Worm (Caenorhabditis elegans): ENCODE results near the gene E04F6.9.

DNA sequence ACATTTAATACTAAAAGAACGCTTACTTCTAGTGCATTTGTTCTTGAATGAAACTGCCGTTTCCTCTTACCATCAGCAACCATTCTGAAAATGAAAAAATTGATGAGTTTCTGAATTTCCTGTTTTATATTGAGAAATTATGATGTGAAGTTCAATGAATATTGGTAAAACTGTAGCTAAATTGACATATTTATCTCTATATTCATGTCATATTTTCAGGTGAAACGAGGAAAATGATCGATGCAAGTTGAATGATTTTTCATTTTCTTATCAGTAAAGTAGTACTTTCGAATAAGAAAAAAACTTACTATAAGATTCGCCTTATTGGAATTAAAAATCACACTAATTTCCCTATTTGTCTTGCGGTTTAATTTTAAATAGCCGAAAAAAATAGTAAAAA is 1.8 kb downstream of the E04F6.9 start, which contains the start of gene E04F6.15:
- no peak for TF ChIP-seq ztf-11 (tag; optimal IDR thresholded peaks at IDR 0.05)
- no peak for TF ChIP-seq nhr-12 (tag; optimal IDR thresholded peaks at IDR 0.05)
- no peak for TF ChIP-seq unc-55 (GFP tag; optimal IDR thresholded peaks at IDR 0.05)
- TF ChIP-seq nhr-25 (tag; optimal IDR thresholded peaks at IDR 0.05) = no peak
- no peak for TF ChIP-seq aly-2 (tag; optimal IDR thresholded peaks at IDR 0.05)
- TF ChIP-seq blmp-1 (tag; optimal IDR thresholded peaks at IDR 0.05; ENCODE audit: insufficient read depth) = no peak
- TF ChIP-seq lin-11 (tag; optimal IDR thresholded peaks at IDR 0.05) = no peak
- no peak for TF ChIP-seq nhr-11 (tag; optimal IDR thresholded peaks at IDR 0.05)
- TF ChIP-seq unc-62 (GFP tag; optimal IDR thresholded peaks at IDR 0.05) = no peak
- no peak for TF ChIP-seq F13H6.1 (tag; optimal IDR thresholded peaks at IDR 0.05)
- no peak for TF ChIP-seq nhr-237 (tag; optimal IDR thresholded peaks at IDR 0.05)
- no peak for TF ChIP-seq nhr-10 (tag; optimal IDR thresholded peaks at IDR 0.05)
- no peak for TF ChIP-seq ztf-4 (tag; optimal IDR thresholded peaks at IDR 0.05)
